Worm (Caenorhabditis elegans): ENCODE data around the gene pals-26.
A peak's percentile ranks its signal among the peaks of the same experiment; 100 is the strongest.

Gene pals-26

ce11 chrIII:4362332-4362731 lies 12.6 kb upstream of the pals-26 start (continued):
- peak; percentile 22 for TF ChIP-seq ztf-18 (tag; optimal IDR thresholded peaks at IDR 0.05)
- TF ChIP-seq him-1 (tag; optimal IDR thresholded peaks at IDR 0.05): peak; percentile 73
- no peak for TF ChIP-seq ceh-27 (GFP tag; optimal IDR thresholded peaks at IDR 0.05)
- TF ChIP-seq mcd-1 (GFP tag; IDR thresholded peaks at IDR 0.05): peak; percentile 18; the same call in 1 of the 2 replicates
- 0 out of 2 replicates have a peak, but pooled peaks have one; percentile 19 for TF ChIP-seq madf-8 (GFP tag; conservative IDR thresholded peaks at IDR 0.05)
- peak; percentile 52 for TF ChIP-seq lsl-1 (GFP tag; optimal IDR thresholded peaks at IDR 0.05)
- TF ChIP-seq egl-44 (GFP tag; IDR thresholded peaks at IDR 0.05): 0 out of 2 replicates have a peak, but pooled peaks have one; percentile 35
- no peak for TF ChIP-seq bed-2 (GFP tag; IDR thresholded peaks at IDR 0.05)
- TF ChIP-seq F10E7.11 (tag; optimal IDR thresholded peaks at IDR 0.05): no peak
- no peak for TF ChIP-seq lin-35 (GFP tag; optimal IDR thresholded peaks at IDR 0.05)
- TF ChIP-seq zfh-2 (GFP tag; conservative IDR thresholded peaks at IDR 0.05): no peak
- TF ChIP-seq sdz-38 (tag; optimal IDR thresholded peaks at IDR 0.05): no peak
- no peak for TF ChIP-seq nfya-1 (tag; optimal IDR thresholded peaks at IDR 0.05; ENCODE audit: borderline replicate concordance, insufficient read depth)
- no peak for TF ChIP-seq ceh-40 (GFP tag; IDR thresholded peaks at IDR 0.05)
- TF ChIP-seq nhr-27 (tag; optimal IDR thresholded peaks at IDR 0.05): no peak
- no peak for TF ChIP-seq hlh-26 (GFP tag; conservative IDR thresholded peaks at IDR 0.05)
- TF ChIP-seq efl-1 (GFP tag; optimal IDR thresholded peaks at IDR 0.05): no peak
- TF ChIP-seq hsf-1 (GFP tag; IDR thresholded peaks at IDR 0.05): no peak; the same call in 1 of the 2 replicates
- no peak for TF ChIP-seq bed-1 (GFP tag; IDR thresholded peaks at IDR 0.05)
- TF ChIP-seq athp-1 (tag; optimal IDR thresholded peaks at IDR 0.05): peak; percentile 10
- no peak for TF ChIP-seq fkh-3 (tag; optimal IDR thresholded peaks at IDR 0.05)
- peak; percentile 8 for TF ChIP-seq T07F8.4 (tag; optimal IDR thresholded peaks at IDR 0.05)
- TF ChIP-seq somi-1 (GFP tag; optimal IDR thresholded peaks at IDR 0.05): no peak
- 0 out of 2 replicates have a peak, but pooled peaks have one; percentile 22 for TF ChIP-seq nfyb-1 (GFP tag; IDR thresholded peaks at IDR 0.05)
- no peak for TF ChIP-seq lin-54 (GFP tag; optimal IDR thresholded peaks at IDR 0.05)
- peak; percentile 67 for TF ChIP-seq B0261.1 (tag; optimal IDR thresholded peaks at IDR 0.05)
- peak; percentile 50; the same call in 1 of the 2 replicates for TF ChIP-seq dox-1 (GFP tag; IDR thresholded peaks at IDR 0.05)
- TF ChIP-seq Y95B8A.8 (GFP tag; IDR thresholded peaks at IDR 0.05): no peak
- no peak for TF ChIP-seq tbx-9 (tag; optimal IDR thresholded peaks at IDR 0.05; ENCODE audit: borderline replicate concordance)
- TF ChIP-seq ama-1 (optimal IDR thresholded peaks at IDR 0.05): no peak
- TF ChIP-seq ama-1 (GFP tag; optimal IDR thresholded peaks at IDR 0.05): peak; percentile 12 to 49
- peak; percentile 24; the same call in 1 of the 2 replicates for TF ChIP-seq F33H1.4 (GFP tag; IDR thresholded peaks at IDR 0.05)
- no peak for TF ChIP-seq let-607 (tag; optimal IDR thresholded peaks at IDR 0.05)
- TF ChIP-seq tbp1 (GFP tag; optimal IDR thresholded peaks at IDR 0.05): peak; percentile 90
- no peak for TF ChIP-seq aptf-2 (GFP tag; conservative IDR thresholded peaks at IDR 0.05)
- TF ChIP-seq dpff-1 (tag; optimal IDR thresholded peaks at IDR 0.05): no peak
- no peak for TF ChIP-seq mes-4 (tag; optimal IDR thresholded peaks at IDR 0.05)
- no peak for TF ChIP-seq Y53G8AR.9 (GFP tag; conservative IDR thresholded peaks at IDR 0.05)
- peak; percentile 45 for TF ChIP-seq mxl-1 (tag; optimal IDR thresholded peaks at IDR 0.05)
- no peak for TF ChIP-seq B0035.1 (tag; optimal IDR thresholded peaks at IDR 0.05)
- no peak for TF ChIP-seq F52B5.7 (tag; optimal IDR thresholded peaks at IDR 0.05)
- TF ChIP-seq ztf-22 (GFP tag; optimal IDR thresholded peaks at IDR 0.05): no peak
- TF ChIP-seq hmg-1.2 (GFP tag; IDR thresholded peaks at IDR 0.05): peak; percentile 30; the same call in 1 of the 2 replicates
- no peak for TF ChIP-seq madf-10 (tag; optimal IDR thresholded peaks at IDR 0.05)
- TF ChIP-seq F39B2.1 (GFP tag; IDR thresholded peaks at IDR 0.05): no peak
- no peak for TF ChIP-seq akir-1 (GFP tag; optimal IDR thresholded peaks at IDR 0.05)

Measured in whole organism, young adult.